Worm (Caenorhabditis elegans): Measurements from ENCODE around the gene C16A11.3.

C16A11.3 gene

ce11 chrII:4246897-4247296, 17.6 kb downstream of the C16A11.3 start, which contains the start of gene gpa-11:
Gene gpa-11, plus strand, starts transcription at chrII:4247197.
- TF ChIP-seq elt-2 (tag; optimal IDR thresholded peaks at IDR 0.05) (no peak), sdc-2 (tag; optimal IDR thresholded peaks at IDR 0.05) (no peak), ceh-31 (tag; optimal IDR thresholded peaks at IDR 0.05) (no peak), pros-1 (tag; optimal IDR thresholded peaks at IDR 0.05) (no peak), hlh-6 (tag; optimal IDR thresholded peaks at IDR 0.05) (no peak), dmd-4 (tag; optimal IDR thresholded peaks at IDR 0.05; ENCODE audit: borderline replicate concordance) (no peak), ztf-16 (tag; optimal IDR thresholded peaks at IDR 0.05) (no peak), ceh-2 (tag; optimal IDR thresholded peaks at IDR 0.05) (no peak), ahr-1 (tag; optimal IDR thresholded peaks at IDR 0.05) (no peak), fkh-10 (GFP tag; optimal IDR thresholded peaks at IDR 0.05) (no peak), unc-55 (GFP tag; optimal IDR thresholded peaks at IDR 0.05) (no peak), tbx-2 (tag; optimal IDR thresholded peaks at IDR 0.05) (no peak), rnt-1 (tag; optimal IDR thresholded peaks at IDR 0.05) (no peak), mec-3 (tag; optimal IDR thresholded peaks at IDR 0.05; ENCODE audit: borderline replicate concordance) (no peak), tbx-7 (tag; optimal IDR thresholded peaks at IDR 0.05) (no peak), pax-1 (tag; optimal IDR thresholded peaks at IDR 0.05) (no peak), odd-2 (tag; optimal IDR thresholded peaks at IDR 0.05) (no peak), elt-4 (tag; optimal IDR thresholded peaks at IDR 0.05) (no peak), nfya-1 (tag; optimal IDR thresholded peaks at IDR 0.05) (no peak)

ce11 chrII:4256541-4257001, 27.2 kb downstream of the C16A11.3 start, which contains the start of gene C16A11.7:
Gene C16A11.7, minus strand, starts transcription at chrII:4256951.
- TF ChIP-seq ama-1 (optimal IDR thresholded peaks at IDR 0.05), result no peak
- TF ChIP-seq ceh-31 (tag; optimal IDR thresholded peaks at IDR 0.05), result no peak
- no peak for TF ChIP-seq pha-2 (tag; optimal IDR thresholded peaks at IDR 0.05)
- no peak for TF ChIP-seq pqm-1 (tag; optimal IDR thresholded peaks at IDR 0.05)
- peak; percentile 56 for TF ChIP-seq ceh-48 (tag; optimal IDR thresholded peaks at IDR 0.05)
- no peak for TF ChIP-seq ceh-24 (tag; optimal IDR thresholded peaks at IDR 0.05)
- no peak for TF ChIP-seq ceh-18 (tag; optimal IDR thresholded peaks at IDR 0.05)

ce11 chrII:4258683-4259082, 29.3 kb downstream of the C16A11.3 start, which contains the start of gene clec-135:
Gene clec-135, minus strand, starts transcription at chrII:4258783.
- no peak for TF ChIP-seq C38D4.7 (GFP tag; optimal IDR thresholded peaks at IDR 0.05)

- TF ChIP-seq ceh-48 (tag; optimal IDR thresholded peaks at IDR 0.05), result no peak
- no peak for TF ChIP-seq pat-9 (tag; optimal IDR thresholded peaks at IDR 0.05)
- TF ChIP-seq tbx-7 (tag; optimal IDR thresholded peaks at IDR 0.05), result no peak
- TF ChIP-seq ref-2 (tag; optimal IDR thresholded peaks at IDR 0.05), result no peak
- no peak for TF ChIP-seq Y22D7AL.16 (tag; optimal IDR thresholded peaks at IDR 0.05)
- TF ChIP-seq unc-86 (tag; optimal IDR thresholded peaks at IDR 0.05), result no peak
- no peak for TF ChIP-seq sox-4 (tag; optimal IDR thresholded peaks at IDR 0.05)
- TF ChIP-seq hlh-30 (tag; optimal IDR thresholded peaks at IDR 0.05; ENCODE audit: insufficient read depth), result no peak
- TF ChIP-seq ceh-31 (tag; optimal IDR thresholded peaks at IDR 0.05), result no peak
- no peak for TF ChIP-seq fkh-10 (GFP tag; optimal IDR thresholded peaks at IDR 0.05)
- no peak for TF ChIP-seq tbx-2 (tag; optimal IDR thresholded peaks at IDR 0.05)
- no peak for TF ChIP-seq ceh-45 (GFP tag; IDR thresholded peaks at IDR 0.05)
These were observed 38.4 kb downstream of the C16A11.3 start for ce11 chrII:4267711-4268110.

- TF ChIP-seq hlh-15 (tag; optimal IDR thresholded peaks at IDR 0.05) (no peak), ceh-14 (tag; optimal IDR thresholded peaks at IDR 0.05) (no peak), ceh-34 (tag; optimal IDR thresholded peaks at IDR 0.05) (no peak), ref-2 (tag; optimal IDR thresholded peaks at IDR 0.05) (no peak)
These were observed 46.4 kb downstream of the C16A11.3 start, which contains the start of gene npr-42 for ce11 chrII:4275637-4276252. Gene npr-42, plus strand, starts transcription at chrII:4276202.
